Fruit fly (Drosophila melanogaster): Measurements from ENCODE around the gene CG4998.

The CG4998 gene

dm6 chr3L:16309972-16310371, 28.8 kb upstream of the CG4998 start (continued):
- TF ChIP-seq chinmo (GFP tag; IDR thresholded peaks at IDR 0.05; ENCODE audit: partially characterized antibody) = 0 out of 4 replicates have a peak, but pooled peaks have one; percentile 24
- peak; percentile 10 for TF ChIP-seq CG15269 (tag; optimal IDR thresholded peaks at IDR 0.05)
- TF ChIP-seq al (GFP tag; IDR thresholded peaks at IDR 0.05) = 0 out of 2 replicates have a peak, but pooled peaks have one; percentile 25
- TF ChIP-seq Trl (optimal IDR thresholded peaks at IDR 0.05) = no peak
- TF ChIP-seq Trl (GFP tag; optimal IDR thresholded peaks at IDR 0.05) = peak; percentile 38
- TF ChIP-seq CG14014 (GFP tag; IDR thresholded peaks at IDR 0.05) = peak; percentile 37; the same call in 1 of the 2 replicates
- peak; percentile 75 for TF ChIP-seq CG9932 (GFP tag; IDR thresholded peaks at IDR 0.05)
- TF ChIP-seq ems (GFP tag; optimal IDR thresholded peaks at IDR 0.05) = no peak
- peak; percentile 26; the same call in 1 of the 2 replicates for TF ChIP-seq CG3847 (GFP tag; IDR thresholded peaks at IDR 0.05)
- TF ChIP-seq tio (GFP tag; optimal IDR thresholded peaks at IDR 0.05) = no peak
- no peak for TF ChIP-seq Hr3 (GFP tag; optimal IDR thresholded peaks at IDR 0.05)
- peak; percentile 53; the same call in 1 of the 2 replicates for TF ChIP-seq wdn (GFP tag; IDR thresholded peaks at IDR 0.05)
- TF ChIP-seq chif (GFP tag; optimal IDR thresholded peaks at IDR 0.05) = peak in 1 of 2 experiments; percentile 10
- peak; percentile 42 for TF ChIP-seq CG9215 (GFP tag; IDR thresholded peaks at IDR 0.05)
- 0 out of 3 replicates have a peak, but pooled peaks have one; percentile 33 for TF ChIP-seq Aef1 (GFP tag; IDR thresholded peaks at IDR 0.05)
- TF ChIP-seq yki (optimal IDR thresholded peaks at IDR 0.05) = no peak
- TF ChIP-seq Dip3 (GFP tag; optimal IDR thresholded peaks at IDR 0.05) = peak; percentile 5
- TF ChIP-seq gem (tag; optimal IDR thresholded peaks at IDR 0.05) = peak; percentile 35
- TF ChIP-seq CG3281 (GFP tag; optimal IDR thresholded peaks at IDR 0.05) = peak; percentile 27
- TF ChIP-seq hkb (optimal IDR thresholded peaks at IDR 0.05) = no peak
- TF ChIP-seq hkb (GFP tag; IDR thresholded peaks at IDR 0.05) = 0 out of 2 replicates have a peak, but pooled peaks have one; percentile 31
- TF ChIP-seq cwo (GFP tag; optimal IDR thresholded peaks at IDR 0.05) = peak; percentile 9
- no peak for TF ChIP-seq CG32772 (GFP tag; IDR thresholded peaks at IDR 0.05)
- peak; percentile 14 for TF ChIP-seq CG16815 (GFP tag; optimal IDR thresholded peaks at IDR 0.05)
- no peak for TF ChIP-seq CG18476 (GFP tag; optimal IDR thresholded peaks at IDR 0.05)
- TF ChIP-seq lilli (GFP tag; optimal IDR thresholded peaks at IDR 0.05) = peak; percentile 43
- TF ChIP-seq NK7.1 (GFP tag; optimal IDR thresholded peaks at IDR 0.05) = no peak
- peak; percentile 46; the same call in 1 of the 2 replicates for TF ChIP-seq sob (GFP tag; IDR thresholded peaks at IDR 0.05)
- peak; percentile 20 for TF ChIP-seq unpg (GFP tag; optimal IDR thresholded peaks at IDR 0.05)
- TF ChIP-seq schlank (tag; optimal IDR thresholded peaks at IDR 0.05) = peak; percentile 67
- no peak for TF ChIP-seq ewg (GFP tag; optimal IDR thresholded peaks at IDR 0.05)
- no peak for TF ChIP-seq eve (GFP tag; optimal IDR thresholded peaks at IDR 0.05)
- peak; percentile 54 for TF ChIP-seq CG12769 (tag; optimal IDR thresholded peaks at IDR 0.05)
- TF ChIP-seq dmrt11E (tag; optimal IDR thresholded peaks at IDR 0.05) = no peak
- peak; percentile 39; the same call in 1 of the 2 replicates for TF ChIP-seq lmd (GFP tag; IDR thresholded peaks at IDR 0.05)
- peak; percentile 67 for TF ChIP-seq CG2120 (GFP tag; optimal IDR thresholded peaks at IDR 0.05)
- peak; percentile 49; the same call in 1 of the 2 replicates for TF ChIP-seq H2.0 (GFP tag; IDR thresholded peaks at IDR 0.05)
- TF ChIP-seq CG7372 (GFP tag; IDR thresholded peaks at IDR 0.05) = 0 out of 2 replicates have a peak, but pooled peaks have one; percentile 11
- TF ChIP-seq her (GFP tag; optimal IDR thresholded peaks at IDR 0.05) = peak; percentile 40
- TF ChIP-seq CG30403 (GFP tag; optimal IDR thresholded peaks at IDR 0.05) = peak; percentile 38
- TF ChIP-seq jumu (GFP tag; optimal IDR thresholded peaks at IDR 0.05) = peak; percentile 21
- TF ChIP-seq CG32532 (GFP tag; IDR thresholded peaks at IDR 0.05) = 0 out of 2 replicates have a peak, but pooled peaks have one; percentile 6
- peak; percentile 11 for TF ChIP-seq caup (GFP tag; optimal IDR thresholded peaks at IDR 0.05; ENCODE audit: severe bottlenecking)
- TF ChIP-seq CG18599 (GFP tag; optimal IDR thresholded peaks at IDR 0.05) = peak; percentile 42
- TF ChIP-seq dysf (GFP tag; IDR thresholded peaks at IDR 0.05) = 0 out of 3 replicates have a peak, but pooled peaks have one; percentile 14
- no peak for TF ChIP-seq Xbp1 (GFP tag; optimal IDR thresholded peaks at IDR 0.05)
- no peak for TF ChIP-seq dati (GFP tag; IDR thresholded peaks at IDR 0.05)
- no peak for TF ChIP-seq ken (GFP tag; IDR thresholded peaks at IDR 0.05)
- no peak for TF ChIP-seq CG8290 (GFP tag; optimal IDR thresholded peaks at IDR 0.05)
- TF ChIP-seq CG8290 (tag; optimal IDR thresholded peaks at IDR 0.05) = peak in 1 of 2 experiments; percentile 69
